Worm (Caenorhabditis elegans) whole organism, L4 larva: ENCODE results near the gene chd-3.

Experiments used
- D1046.2 ChIP-seq: fragments of 200-800 bp; sonication (Bioruptor generic); IDR thresholded peaks from 2 replicates; pipeline ENCODE4 v1.3.6; 2022; ENCODE audit warnings: missing genetic modification characterization, missing compliant biosample characterization
- ZK546.5 ChIP-seq, 2 experiments: sonication (generic microtip); optimal IDR thresholded peaks; 2 replicates each; lab custom pipeline; 2017; ENCODE audit warnings: missing biosample characterization in 2 of 2, missing genetic modification characterization in 2 of 2
- ceh-32 ChIP-seq: sonication (generic microtip); optimal IDR thresholded peaks from 2 replicates; lab custom pipeline; 2016; ENCODE audit warnings: mild to moderate bottlenecking, missing genetic modification characterization, missing compliant biosample characterization; ENCODE audit not compliant: poor library complexity
- ceh-82 ChIP-seq: sonication (generic microtip); optimal IDR thresholded peaks from 2 replicates; lab custom pipeline; 2017; ENCODE audit warnings: missing biosample characterization, missing genetic modification characterization
- egl-43 ChIP-seq: fragments of 200-800 bp; sonication (Bioruptor generic); IDR thresholded peaks from 2 replicates; pipeline ENCODE4 v1.3.6; 2022; ENCODE audit warnings: missing genetic modification reagents, missing genetic modification characterization, missing compliant biosample characterization
- hlh-30 ChIP-seq: sonication (generic microtip); optimal IDR thresholded peaks from 2 replicates; lab custom pipeline; 2017; ENCODE audit warnings: antibody characterized with exemption, mild to moderate bottlenecking, missing genetic modification characterization, missing compliant biosample characterization; ENCODE audit not compliant: insufficient read depth
- hmg-1.1 ChIP-seq: fragments of 200-800 bp; sonication (Bioruptor generic); IDR thresholded peaks from 2 replicates; pipeline ENCODE4 v1.3.6; 2022; ENCODE audit warnings: missing genetic modification reagents, missing genetic modification characterization, missing compliant biosample characterization
- madf-5 ChIP-seq, 2 experiments: fragments of 200-800 bp; sonication (Bioruptor generic); IDR thresholded peaks; 2 replicates each; pipeline ENCODE4 v1.3.6; 2022; ENCODE audit warnings: missing compliant biosample characterization in 2 of 2, missing genetic modification characterization in 2 of 2
- mep-1 ChIP-seq: fragments of 150-350 bp; sonication (generic microtip); optimal IDR thresholded peaks from 3 replicates; lab custom pipeline; 2014; ENCODE audit warnings: missing biosample characterization, missing genetic modification characterization
- nhr-11 ChIP-seq: fragments of 150-350 bp; optimal IDR thresholded peaks from 2 replicates; lab custom pipeline; 2014; ENCODE audit warnings: missing biosample characterization, missing genetic modification characterization
- pha-4 ChIP-seq, 2 experiments: fragments of 150-350 bp in 1 of 2; fragments of 200-800 bp in 1 of 2; sonication (Bioruptor generic) in 1 of 2; IDR thresholded peaks in 1 of 2; optimal IDR thresholded peaks in 1 of 2; 2 replicates each; pipeline versions ENCODE4 v1.3.6 to Lab custom; 2014 to 2022; ENCODE audit warnings: missing genetic modification characterization in 2 of 2, missing genetic modification reagents in 2 of 2, missing biosample characterization in 1 of 2, missing compliant biosample characterization in 1 of 2
- set-16 ChIP-seq: fragments of 200-800 bp; sonication (Bioruptor generic); IDR thresholded peaks from 2 replicates; pipeline ENCODE4 v1.3.6; 2022; ENCODE audit warnings: missing genetic modification reagents, missing genetic modification characterization, missing compliant biosample characterization
- snpc-4 ChIP-seq: fragments of 150-350 bp; optimal IDR thresholded peaks from 2 replicates; lab custom pipeline; 2014; ENCODE audit warnings: missing biosample characterization, missing genetic modification characterization
- ztf-11 ChIP-seq: fragments of 150-350 bp; optimal IDR thresholded peaks from 2 replicates; lab custom pipeline; 2014; ENCODE audit warnings: missing biosample characterization, missing genetic modification characterization

- TF ChIP-seq hmg-1.1 (GFP tag; lab: Robert Waterston, UW) (no peak), D1046.2 (no peak), snpc-4 (tag; lab: Kevin White, UChicago) (no peak), pha-4 (GFP tag; IDR thresholded peaks at IDR 0.05; lab: Robert Waterston, UW) (no peak), pha-4 (tag; optimal IDR thresholded peaks at IDR 0.05; lab: Kevin White, UChicago) (no peak), madf-5 (GFP tag; IDR thresholded peaks at IDR 0.05; lab: Robert Waterston, UW) (no peak), nhr-11 (tag; lab: Kevin White, UChicago) (no peak), hlh-30 (tag; lab: Kevin White, UChicago) (no peak), ceh-32 (tag; lab: Kevin White, UChicago) (no peak), ceh-82 (tag; lab: Kevin White, UChicago) (no peak), ZK546.5 (tag; optimal IDR thresholded peaks at IDR 0.05; lab: Kevin White, UChicago) (no peak), egl-43 (GFP tag; lab: Robert Waterston, UW) (no peak), ztf-11 (tag; lab: Kevin White, UChicago) (no peak), set-16 (GFP tag; lab: Robert Waterston, UW) (no peak), mep-1 (tag; lab: Kevin White, UChicago) (no peak)
Measured at ce11 chrX:12863262-12863661, 10.9 kb upstream of the chd-3 start.
